Worm (Caenorhabditis elegans) whole organism, young adult: ENCODE results near the gene his-17.
A peak's percentile ranks its signal among the peaks of the same experiment; 100 is the strongest.

ENCODE experiments used
- B0019.2 ChIP-seq: fragments of 200-800 bp; sonication (Bioruptor generic); conservative IDR thresholded peaks from 2 replicates; pipeline ENCODE4 v1.3.6; 2022; ENCODE audit warnings: missing genetic modification reagents, missing genetic modification characterization, missing compliant biosample characterization
- B0261.1 ChIP-seq: sonication (generic microtip); optimal IDR thresholded peaks from 2 replicates; lab custom pipeline; 2016; ENCODE audit warnings: mild to moderate bottlenecking, missing genetic modification characterization, moderate library complexity, missing compliant biosample characterization
- F52B5.7 ChIP-seq: sonication (generic microtip); optimal IDR thresholded peaks from 2 replicates; lab custom pipeline; 2016; ENCODE audit warnings: mild to moderate bottlenecking, missing genetic modification characterization, missing compliant biosample characterization
- K11D2.4 ChIP-seq: fragments of 200-800 bp; sonication (Bioruptor generic); IDR thresholded peaks from 2 replicates; pipeline ENCODE4 v1.3.6; 2022; ENCODE audit warnings: missing genetic modification reagents, missing genetic modification characterization, missing compliant biosample characterization
- K12H6.12 ChIP-seq: fragments of 200-800 bp; sonication (Bioruptor generic); optimal IDR thresholded peaks from 2 replicates; lab custom pipeline; 2018; ENCODE audit warnings: mild to moderate bottlenecking, missing genetic modification characterization, missing compliant biosample characterization
- Y53G8AR.9 ChIP-seq: fragments of 200-800 bp; sonication (Bioruptor generic); conservative IDR thresholded peaks from 2 replicates; pipeline ENCODE4 v1.3.6; 2022; ENCODE audit warnings: missing genetic modification reagents, missing genetic modification characterization, missing compliant biosample characterization
- Y79H2A.3 ChIP-seq: fragments of 200-800 bp; sonication (Bioruptor generic); conservative IDR thresholded peaks from 2 replicates; pipeline ENCODE4 v1.3.6; 2022; ENCODE audit warnings: missing genetic modification reagents, missing genetic modification characterization, missing compliant biosample characterization
- aptf-2 ChIP-seq: fragments of 200-800 bp; sonication (Bioruptor generic); conservative IDR thresholded peaks from 2 replicates; pipeline ENCODE4 v1.3.6; 2022; ENCODE audit warnings: missing genetic modification reagents, missing genetic modification characterization, missing compliant biosample characterization
- athp-1 ChIP-seq: sonication (generic microtip); optimal IDR thresholded peaks from 2 replicates; lab custom pipeline; 2017; ENCODE audit warnings: mild to moderate bottlenecking, missing genetic modification characterization, missing compliant biosample characterization
- bed-2 ChIP-seq: fragments of 200-800 bp; sonication (Bioruptor generic); IDR thresholded peaks from 2 replicates; pipeline ENCODE4 v1.3.6; 2022; ENCODE audit warnings: missing genetic modification reagents, missing genetic modification characterization, missing compliant biosample characterization
- ccch-3 ChIP-seq: fragments of 200-800 bp; sonication (Bioruptor generic); optimal IDR thresholded peaks from 2 replicates; lab custom pipeline; 2018; ENCODE audit warnings: mild to moderate bottlenecking, missing genetic modification characterization, missing compliant biosample characterization
- cebp-1 ChIP-seq, 2 experiments: fragments of 200-800 bp in 1 of 2; sonication (Bioruptor generic) in 1 of 2; sonication (generic microtip) in 1 of 2; IDR thresholded peaks in 1 of 2; optimal IDR thresholded peaks in 1 of 2; 2 replicates each; pipeline versions ENCODE4 v1.3.6 to Lab custom; 2017 to 2022; ENCODE audit warnings: missing compliant biosample characterization in 2 of 2, missing genetic modification characterization in 2 of 2, mild to moderate bottlenecking in 1 of 2, missing genetic modification reagents in 1 of 2, moderate library complexity in 1 of 2
- ceh-58 ChIP-seq: fragments of 200-800 bp; sonication (Bioruptor generic); IDR thresholded peaks from 2 replicates; pipeline ENCODE4 v1.3.6; 2022; ENCODE audit warnings: missing genetic modification characterization, missing compliant biosample characterization
- ceh-91 ChIP-seq: fragments of 200-800 bp; sonication (Bioruptor generic); IDR thresholded peaks from 2 replicates; pipeline ENCODE4 v1.3.6; 2022; ENCODE audit warnings: missing genetic modification reagents, missing genetic modification characterization, missing compliant biosample characterization
- dpl-1 ChIP-seq: fragments of 150-350 bp; optimal IDR thresholded peaks from 2 replicates; lab custom pipeline; 2014; ENCODE audit warnings: missing biosample characterization, missing genetic modification reagents, missing genetic modification characterization
- lag-1 ChIP-seq: fragments of 200-800 bp; sonication (Bioruptor generic); IDR thresholded peaks from 2 replicates; pipeline ENCODE4 v1.3.6; 2022; ENCODE audit warnings: missing genetic modification reagents, missing genetic modification characterization, missing compliant biosample characterization
- let-526 ChIP-seq: fragments of 200-800 bp; sonication (Bioruptor generic); IDR thresholded peaks from 2 replicates; pipeline ENCODE4 v1.3.6; 2022; ENCODE audit warnings: missing genetic modification reagents, missing genetic modification characterization, missing compliant biosample characterization
- lin-35 ChIP-seq, 3 experiments: fragments of 150-350 bp in 2 of 3; sonication (generic microtip) in 1 of 3; optimal IDR thresholded peaks; 2 replicates each; lab custom pipeline; 2014 to 2018; ENCODE audit warnings: missing biosample characterization in 3 of 3, missing genetic modification characterization in 3 of 3, missing genetic modification reagents in 3 of 3
- lsy-27 ChIP-seq: sonication (generic microtip); optimal IDR thresholded peaks from 2 replicates; lab custom pipeline; 2017; ENCODE audit warnings: missing genetic modification characterization, mild to moderate bottlenecking, missing compliant biosample characterization, antibody characterized with exemption, missing genotype, borderline replicate concordance; ENCODE audit not compliant: insufficient read depth
- madf-10 ChIP-seq: sonication (generic microtip); optimal IDR thresholded peaks from 2 replicates; lab custom pipeline; 2016; ENCODE audit warnings: mild to moderate bottlenecking, missing genetic modification characterization, missing compliant biosample characterization
- mcd-1 ChIP-seq: fragments of 200-800 bp; sonication (Bioruptor generic); IDR thresholded peaks from 2 replicates; pipeline ENCODE4 v1.3.6; 2022; ENCODE audit warnings: missing genetic modification reagents, missing genetic modification characterization, missing compliant biosample characterization
- mel-28 ChIP-seq: sonication (generic microtip); optimal IDR thresholded peaks from 2 replicates; lab custom pipeline; 2016; ENCODE audit warnings: borderline replicate concordance, mild to moderate bottlenecking, missing genetic modification characterization, missing compliant biosample characterization
- nhr-80 ChIP-seq: sonication (generic microtip); optimal IDR thresholded peaks from 2 replicates; lab custom pipeline; 2016; ENCODE audit warnings: missing genetic modification characterization, missing compliant biosample characterization
- nhr-90 ChIP-seq: sonication (generic microtip); optimal IDR thresholded peaks from 2 replicates; lab custom pipeline; 2016; ENCODE audit warnings: missing genotype, mild to moderate bottlenecking, missing genetic modification characterization, missing compliant biosample characterization
- pbrm-1 ChIP-seq: fragments of 200-800 bp; sonication (Bioruptor generic); IDR thresholded peaks from 2 replicates; pipeline ENCODE4 v1.3.6; 2022; ENCODE audit warnings: missing genetic modification reagents, missing genetic modification characterization, missing compliant biosample characterization
- pha-4 ChIP-seq: fragments of 150-350 bp; sonication (generic microtip); optimal IDR thresholded peaks from 2 replicates; lab custom pipeline; 2014; ENCODE audit warnings: missing biosample characterization, missing genetic modification reagents, missing genetic modification characterization
- rpc-1 ChIP-seq, 2 experiments: fragments of 150-350 bp in 1 of 2; sonication (generic microtip) in 1 of 2; optimal IDR thresholded peaks; 2 replicates each; lab custom pipeline; 2014 to 2018; ENCODE audit warnings: missing biosample characterization in 1 of 2, missing genetic modification characterization in 1 of 2, missing genetic modification reagents in 1 of 2, missing genotype in 1 of 2
- sdz-38 ChIP-seq: sonication (generic microtip); optimal IDR thresholded peaks from 2 replicates; lab custom pipeline; 2016; ENCODE audit warnings: missing genotype, missing genetic modification characterization, missing compliant biosample characterization
- snpc-4 ChIP-seq, 5 experiments: fragments of 150-350 bp in 1 of 5; sonication (generic microtip) in 4 of 5; optimal IDR thresholded peaks; 2 replicates each; lab custom pipeline; 2014 to 2018; ENCODE audit warnings: missing genetic modification characterization in 5 of 5, missing biosample characterization in 3 of 5, antibody characterized with exemption in 2 of 5, mild to moderate bottlenecking in 2 of 5, missing compliant biosample characterization in 2 of 5, missing genotype in 2 of 5, moderate library complexity in 2 of 5, missing genetic modification reagents in 1 of 5
- tbp1 ChIP-seq: fragments of 200-800 bp; sonication (Bioruptor generic); optimal IDR thresholded peaks from 2 replicates; lab custom pipeline; 2018; ENCODE audit warnings: mild to moderate bottlenecking, missing genetic modification characterization, missing compliant biosample characterization
- tlf-1 ChIP-seq: fragments of 200-800 bp; sonication (Bioruptor generic); optimal IDR thresholded peaks from 2 replicates; lab custom pipeline; 2018; ENCODE audit warnings: mild to moderate bottlenecking, missing genetic modification characterization, missing compliant biosample characterization
- unc-130 ChIP-seq: sonication (generic microtip); optimal IDR thresholded peaks from 2 replicates; lab custom pipeline; 2016; ENCODE audit warnings: missing genetic modification reagents, missing genetic modification characterization, missing compliant biosample characterization
- ztf-6 ChIP-seq: fragments of 200-800 bp; sonication (Bioruptor generic); IDR thresholded peaks from 2 replicates; pipeline ENCODE4 v1.3.6; 2022; ENCODE audit warnings: missing genetic modification reagents, missing genetic modification characterization, missing compliant biosample characterization

The his-17 gene

ce11 chrV:8906896-8907295 is 9.1 kb upstream of the his-17 start, which contains the start of gene frpr-11:
frpr-11 (plus strand) TSS chrV:8907196.
- TF ChIP-seq mcd-1, result no peak
- TF ChIP-seq cebp-1 (GFP tag; IDR thresholded peaks at IDR 0.05; lab: Robert Waterston, UW), result no peak
- no peak for TF ChIP-seq cebp-1 (tag; optimal IDR thresholded peaks at IDR 0.05; lab: Kevin White, UChicago)
- TF ChIP-seq lag-1 (GFP tag; lab: Robert Waterston, UW), result no peak
- no peak for TF ChIP-seq ceh-91 (GFP tag; lab: Robert Waterston, UW)
- no peak for TF ChIP-seq lsy-27 (tag; lab: Kevin White, UChicago)
- TF ChIP-seq unc-130 (GFP tag; lab: Kevin White, UChicago), result no peak
- TF ChIP-seq ccch-3 (GFP tag; lab: Kevin White, UChicago), result no peak
- TF ChIP-seq ceh-58 (GFP tag; lab: Robert Waterston, UW), result no peak
- no peak for TF ChIP-seq ztf-6
- TF ChIP-seq madf-10 (tag; lab: Kevin White, UChicago), result no peak
- TF ChIP-seq rpc-1 (optimal IDR thresholded peaks at IDR 0.05; lab: Kevin White, UChicago), result no peak
- no peak for TF ChIP-seq rpc-1 (tag; optimal IDR thresholded peaks at IDR 0.05; lab: Kevin White, UChicago)
- TF ChIP-seq athp-1 (tag; lab: Kevin White, UChicago), result no peak

ce11 chrV:8905656-8906055 is 7.9 kb upstream of the his-17 start:
- TF ChIP-seq tlf-1 (GFP tag; lab: Kevin White, UChicago) (no peak), nhr-80 (tag; lab: Kevin White, UChicago) (peak; percentile 77)

- TF ChIP-seq B0261.1 (tag; lab: Kevin White, UChicago) (no peak), rpc-1 (optimal IDR thresholded peaks at IDR 0.05; lab: Kevin White, UChicago) (no peak), rpc-1 (tag; optimal IDR thresholded peaks at IDR 0.05; lab: Kevin White, UChicago) (no peak), lin-35 (GFP tag; optimal IDR thresholded peaks at IDR 0.05; lab: Kevin White, UChicago) (no peak)
These were observed 6.1 kb upstream of the his-17 start for ce11 chrV:8903916-8904315.

ce11 chrV:8902697-8903096 is 4.9 kb upstream of the his-17 start, which contains the start of gene frpr-12:
frpr-12 (plus strand) TSS chrV:8902997.
- TF ChIP-seq B0019.2, result no peak
- TF ChIP-seq lag-1 (GFP tag; lab: Robert Waterston, UW), result no peak
- no peak for TF ChIP-seq pbrm-1
- TF ChIP-seq K12H6.12 (tag; lab: Kevin White, UChicago), result no peak
- no peak for TF ChIP-seq snpc-4 (GFP tag; optimal IDR thresholded peaks at IDR 0.05; lab: Kevin White, UChicago)
- no peak for TF ChIP-seq snpc-4 (tag; optimal IDR thresholded peaks at IDR 0.05; lab: Kevin White, UChicago)

ce11 chrV:8898756-8899155 is 964 bp upstream of the his-17 start, which contains the start of gene frpr-13:
frpr-13 (plus strand) TSS chrV:8899056.
- TF ChIP-seq let-526 (GFP tag; lab: Robert Waterston, UW), result no peak
- TF ChIP-seq Y53G8AR.9 (GFP tag; lab: Robert Waterston, UW), result no peak
- TF ChIP-seq mel-28, result no peak
- TF ChIP-seq bed-2, result no peak
- TF ChIP-seq pha-4, result no peak
- no peak for TF ChIP-seq aptf-2 (GFP tag; lab: Robert Waterston, UW)
- TF ChIP-seq dpl-1 (GFP tag; lab: Kevin White, UChicago), result no peak
- no peak for TF ChIP-seq F52B5.7 (tag; lab: Kevin White, UChicago)
- TF ChIP-seq K11D2.4 (GFP tag; lab: Robert Waterston, UW), result no peak
- TF ChIP-seq tbp1 (GFP tag; lab: Kevin White, UChicago), result no peak
- TF ChIP-seq Y79H2A.3 (GFP tag; lab: Robert Waterston, UW), result no peak
- no peak for TF ChIP-seq sdz-38
- no peak for TF ChIP-seq nhr-90 (tag; lab: Kevin White, UChicago)
- no peak for TF ChIP-seq pbrm-1
- TF ChIP-seq, all 124 proteins: peak for 0
